Worm (Caenorhabditis elegans) whole organism, young adult: ENCODE results near the gene F40F12.9.
A peak's percentile ranks its signal among the peaks of the same experiment; 100 is the strongest.

Experiments used
- B0261.1 ChIP-seq: sonication (generic microtip); optimal IDR thresholded peaks from 2 replicates; lab custom pipeline; 2016; ENCODE audit warnings: mild to moderate bottlenecking, missing genetic modification characterization, moderate library complexity, missing compliant biosample characterization
- D2030.7 ChIP-seq: fragments of 200-800 bp; sonication (Bioruptor generic); IDR thresholded peaks from 2 replicates; pipeline ENCODE4 v1.3.6; 2022; ENCODE audit warnings: missing genetic modification reagents, missing genetic modification characterization, missing compliant biosample characterization
- F22D6.2 ChIP-seq: sonication (generic microtip); optimal IDR thresholded peaks from 2 replicates; lab custom pipeline; 2016; ENCODE audit warnings: mild to moderate bottlenecking, missing genetic modification characterization, missing compliant biosample characterization
- F39B2.1 ChIP-seq: fragments of 200-800 bp; sonication (Bioruptor generic); IDR thresholded peaks from 2 replicates; pipeline ENCODE4 v1.3.6; 2022; ENCODE audit warnings: missing genetic modification reagents, missing genetic modification characterization, missing compliant biosample characterization
- F52B5.7 ChIP-seq: sonication (generic microtip); optimal IDR thresholded peaks from 2 replicates; lab custom pipeline; 2016; ENCODE audit warnings: mild to moderate bottlenecking, missing genetic modification characterization, missing compliant biosample characterization
- K12H6.12 ChIP-seq: fragments of 200-800 bp; sonication (Bioruptor generic); optimal IDR thresholded peaks from 2 replicates; lab custom pipeline; 2018; ENCODE audit warnings: mild to moderate bottlenecking, missing genetic modification characterization, missing compliant biosample characterization
- T07F8.4 ChIP-seq: sonication (generic microtip); optimal IDR thresholded peaks from 2 replicates; lab custom pipeline; 2016; ENCODE audit warnings: mild to moderate bottlenecking, missing genetic modification characterization, moderate library complexity, missing compliant biosample characterization
- T26A5.8 ChIP-seq: sonication (generic microtip); optimal IDR thresholded peaks from 2 replicates; lab custom pipeline; 2016; ENCODE audit warnings: missing genetic modification characterization, missing compliant biosample characterization
- Y53G8AR.9 ChIP-seq: fragments of 200-800 bp; sonication (Bioruptor generic); conservative IDR thresholded peaks from 2 replicates; pipeline ENCODE4 v1.3.6; 2022; ENCODE audit warnings: missing genetic modification reagents, missing genetic modification characterization, missing compliant biosample characterization
- akir-1 ChIP-seq: fragments of 200-800 bp; sonication (Bioruptor generic); optimal IDR thresholded peaks from 2 replicates; lab custom pipeline; 2018; ENCODE audit warnings: mild to moderate bottlenecking, missing genetic modification characterization, moderate library complexity, missing compliant biosample characterization
- ama-1 ChIP-seq, 3 experiments: fragments of 150-350 bp in 1 of 3; sonication (generic microtip) in 2 of 3; optimal IDR thresholded peaks; 2 replicates each; lab custom pipeline; 2014 to 2018; ENCODE audit warnings: missing biosample characterization in 2 of 3, missing genetic modification characterization in 2 of 3, missing genetic modification reagents in 2 of 3
- athp-1 ChIP-seq: sonication (generic microtip); optimal IDR thresholded peaks from 2 replicates; lab custom pipeline; 2017; ENCODE audit warnings: mild to moderate bottlenecking, missing genetic modification characterization, missing compliant biosample characterization
- attf-6 ChIP-seq: fragments of 200-800 bp; sonication (Bioruptor generic); IDR thresholded peaks from 2 replicates; pipeline ENCODE4 v1.3.6; 2022; ENCODE audit warnings: missing genetic modification reagents, missing genetic modification characterization, missing compliant biosample characterization
- bed-1 ChIP-seq: fragments of 200-800 bp; sonication (Bioruptor generic); IDR thresholded peaks from 2 replicates; pipeline ENCODE4 v1.3.6; 2022; ENCODE audit warnings: missing genetic modification reagents, missing genetic modification characterization, missing compliant biosample characterization
- bed-2 ChIP-seq: fragments of 200-800 bp; sonication (Bioruptor generic); IDR thresholded peaks from 2 replicates; pipeline ENCODE4 v1.3.6; 2022; ENCODE audit warnings: missing genetic modification reagents, missing genetic modification characterization, missing compliant biosample characterization
- ccch-3 ChIP-seq: fragments of 200-800 bp; sonication (Bioruptor generic); optimal IDR thresholded peaks from 2 replicates; lab custom pipeline; 2018; ENCODE audit warnings: mild to moderate bottlenecking, missing genetic modification characterization, missing compliant biosample characterization
- ceh-27 ChIP-seq: fragments of 200-800 bp; sonication (Bioruptor generic); optimal IDR thresholded peaks from 2 replicates; lab custom pipeline; 2018; ENCODE audit warnings: mild to moderate bottlenecking, missing genetic modification characterization, moderate library complexity, missing compliant biosample characterization
- ceh-79 ChIP-seq: sonication (generic microtip); optimal IDR thresholded peaks from 2 replicates; lab custom pipeline; 2017; ENCODE audit warnings: mild to moderate bottlenecking, missing genetic modification characterization, missing compliant biosample characterization
- ceh-91 ChIP-seq: fragments of 200-800 bp; sonication (Bioruptor generic); IDR thresholded peaks from 2 replicates; pipeline ENCODE4 v1.3.6; 2022; ENCODE audit warnings: missing genetic modification reagents, missing genetic modification characterization, missing compliant biosample characterization
- dox-1 ChIP-seq: fragments of 200-800 bp; sonication (Bioruptor generic); IDR thresholded peaks from 2 replicates; pipeline ENCODE4 v1.3.6; 2022; ENCODE audit warnings: missing genetic modification reagents, missing genetic modification characterization, missing compliant biosample characterization
- egl-44 ChIP-seq: fragments of 200-800 bp; sonication (Bioruptor generic); IDR thresholded peaks from 2 replicates; pipeline ENCODE4 v1.3.6; 2022; ENCODE audit warnings: missing genetic modification reagents, missing genetic modification characterization, missing compliant biosample characterization
- ets-4 ChIP-seq: fragments of 200-800 bp; sonication (Bioruptor generic); optimal IDR thresholded peaks from 2 replicates; lab custom pipeline; 2018; ENCODE audit warnings: mild to moderate bottlenecking, missing genetic modification characterization, missing compliant biosample characterization
- hrde-1 ChIP-seq: sonication (generic microtip); optimal IDR thresholded peaks from 2 replicates; lab custom pipeline; 2016; ENCODE audit warnings: missing genetic modification characterization, mild to moderate bottlenecking, missing compliant biosample characterization, moderate library complexity, missing genotype, missing genetic modification reagents, borderline replicate concordance
- let-526 ChIP-seq: fragments of 200-800 bp; sonication (Bioruptor generic); IDR thresholded peaks from 2 replicates; pipeline ENCODE4 v1.3.6; 2022; ENCODE audit warnings: missing genetic modification reagents, missing genetic modification characterization, missing compliant biosample characterization
- lin-26 ChIP-seq: fragments of 200-800 bp; sonication (Bioruptor generic); IDR thresholded peaks from 2 replicates; pipeline ENCODE4 v1.3.6; 2022; ENCODE audit warnings: missing genetic modification reagents, missing genetic modification characterization, missing compliant biosample characterization
- madf-3 ChIP-seq: fragments of 200-800 bp; sonication (Bioruptor generic); IDR thresholded peaks from 2 replicates; pipeline ENCODE4 v1.3.6; 2022; ENCODE audit warnings: missing genetic modification reagents, missing genetic modification characterization, missing compliant biosample characterization
- mes-4 ChIP-seq: sonication (generic microtip); optimal IDR thresholded peaks from 2 replicates; lab custom pipeline; 2016; ENCODE audit warnings: missing genotype, missing genetic modification characterization, missing compliant biosample characterization
- nfya-1 ChIP-seq: sonication (generic microtip); optimal IDR thresholded peaks from 2 replicates; lab custom pipeline; 2017; ENCODE audit warnings: antibody characterized with exemption, missing compliant biosample characterization, missing genetic modification characterization, borderline replicate concordance; ENCODE audit not compliant: insufficient read depth
- nfya-2 ChIP-seq: fragments of 200-800 bp; sonication (Bioruptor generic); IDR thresholded peaks from 2 replicates; pipeline ENCODE4 v1.3.6; 2022; ENCODE audit warnings: missing genetic modification reagents, missing genetic modification characterization, missing compliant biosample characterization
- nfyb-1 ChIP-seq: fragments of 200-800 bp; sonication (Bioruptor generic); IDR thresholded peaks from 2 replicates; pipeline ENCODE4 v1.3.6; 2022; ENCODE audit warnings: missing genetic modification reagents, missing genetic modification characterization, missing compliant biosample characterization
- nhr-120 ChIP-seq: fragments of 200-800 bp; sonication (Bioruptor generic); IDR thresholded peaks from 2 replicates; pipeline ENCODE4 v1.3.6; 2022; ENCODE audit warnings: missing genetic modification characterization, missing compliant biosample characterization
- nhr-179 ChIP-seq: sonication (generic microtip); optimal IDR thresholded peaks from 2 replicates; lab custom pipeline; 2016; ENCODE audit warnings: mild to moderate bottlenecking, missing genetic modification characterization, missing compliant biosample characterization
- nhr-90 ChIP-seq: sonication (generic microtip); optimal IDR thresholded peaks from 2 replicates; lab custom pipeline; 2016; ENCODE audit warnings: missing genotype, mild to moderate bottlenecking, missing genetic modification characterization, missing compliant biosample characterization
- pha-4 ChIP-seq: fragments of 150-350 bp; sonication (generic microtip); optimal IDR thresholded peaks from 2 replicates; lab custom pipeline; 2014; ENCODE audit warnings: missing biosample characterization, missing genetic modification reagents, missing genetic modification characterization
- rec-8 ChIP-seq, 2 experiments: sonication (generic microtip); optimal IDR thresholded peaks; 2 replicates each; lab custom pipeline; 2016; ENCODE audit warnings: mild to moderate bottlenecking in 2 of 2, missing genetic modification characterization in 2 of 2, missing genetic modification reagents in 2 of 2, missing genotype in 2 of 2, missing biosample characterization in 1 of 2, missing compliant biosample characterization in 1 of 2, moderate library complexity in 1 of 2
- repo-1 ChIP-seq: sonication (generic microtip); optimal IDR thresholded peaks from 2 replicates; lab custom pipeline; 2017; ENCODE audit warnings: mild to moderate bottlenecking, missing genetic modification characterization, missing compliant biosample characterization
- snpc-1.1 ChIP-seq: sonication (generic microtip); optimal IDR thresholded peaks from 2 replicates; lab custom pipeline; 2017; ENCODE audit warnings: missing genetic modification characterization, mild to moderate bottlenecking, missing compliant biosample characterization, antibody characterized with exemption, moderate library complexity, missing genotype, missing genetic modification reagents; ENCODE audit not compliant: insufficient read depth
- snpc-1.3 ChIP-seq: sonication (generic microtip); optimal IDR thresholded peaks from 2 replicates; lab custom pipeline; 2017; ENCODE audit warnings: missing genetic modification characterization, mild to moderate bottlenecking, missing compliant biosample characterization, antibody characterized with exemption, moderate library complexity, missing genotype, missing genetic modification reagents; ENCODE audit not compliant: insufficient read depth
- snpc-4 ChIP-seq, 5 experiments: fragments of 150-350 bp in 1 of 5; sonication (generic microtip) in 4 of 5; optimal IDR thresholded peaks; 2 replicates each; lab custom pipeline; 2014 to 2018; ENCODE audit warnings: missing genetic modification characterization in 5 of 5, missing biosample characterization in 3 of 5, antibody characterized with exemption in 2 of 5, mild to moderate bottlenecking in 2 of 5, missing compliant biosample characterization in 2 of 5, missing genotype in 2 of 5, moderate library complexity in 2 of 5, missing genetic modification reagents in 1 of 5
- tbp1 ChIP-seq: fragments of 200-800 bp; sonication (Bioruptor generic); optimal IDR thresholded peaks from 2 replicates; lab custom pipeline; 2018; ENCODE audit warnings: mild to moderate bottlenecking, missing genetic modification characterization, missing compliant biosample characterization
- tlf-1 ChIP-seq: fragments of 200-800 bp; sonication (Bioruptor generic); optimal IDR thresholded peaks from 2 replicates; lab custom pipeline; 2018; ENCODE audit warnings: mild to moderate bottlenecking, missing genetic modification characterization, missing compliant biosample characterization
- unc-130 ChIP-seq: sonication (generic microtip); optimal IDR thresholded peaks from 2 replicates; lab custom pipeline; 2016; ENCODE audit warnings: missing genetic modification reagents, missing genetic modification characterization, missing compliant biosample characterization
- unc-62 ChIP-seq: fragments of 150-350 bp; optimal IDR thresholded peaks from 2 replicates; lab custom pipeline; 2014; ENCODE audit warnings: missing biosample characterization, missing genetic modification reagents, missing genetic modification characterization
- ztf-28 ChIP-seq: fragments of 200-800 bp; sonication (Bioruptor generic); IDR thresholded peaks from 2 replicates; pipeline ENCODE4 v1.3.6; 2022; ENCODE audit warnings: missing genetic modification reagents, missing genetic modification characterization, missing compliant biosample characterization
- ztf-3 ChIP-seq: fragments of 200-800 bp; sonication (Bioruptor generic); optimal IDR thresholded peaks from 2 replicates; lab custom pipeline; 2018; ENCODE audit warnings: mild to moderate bottlenecking, missing genetic modification characterization, missing compliant biosample characterization

The F40F12.9 gene

DNA sequence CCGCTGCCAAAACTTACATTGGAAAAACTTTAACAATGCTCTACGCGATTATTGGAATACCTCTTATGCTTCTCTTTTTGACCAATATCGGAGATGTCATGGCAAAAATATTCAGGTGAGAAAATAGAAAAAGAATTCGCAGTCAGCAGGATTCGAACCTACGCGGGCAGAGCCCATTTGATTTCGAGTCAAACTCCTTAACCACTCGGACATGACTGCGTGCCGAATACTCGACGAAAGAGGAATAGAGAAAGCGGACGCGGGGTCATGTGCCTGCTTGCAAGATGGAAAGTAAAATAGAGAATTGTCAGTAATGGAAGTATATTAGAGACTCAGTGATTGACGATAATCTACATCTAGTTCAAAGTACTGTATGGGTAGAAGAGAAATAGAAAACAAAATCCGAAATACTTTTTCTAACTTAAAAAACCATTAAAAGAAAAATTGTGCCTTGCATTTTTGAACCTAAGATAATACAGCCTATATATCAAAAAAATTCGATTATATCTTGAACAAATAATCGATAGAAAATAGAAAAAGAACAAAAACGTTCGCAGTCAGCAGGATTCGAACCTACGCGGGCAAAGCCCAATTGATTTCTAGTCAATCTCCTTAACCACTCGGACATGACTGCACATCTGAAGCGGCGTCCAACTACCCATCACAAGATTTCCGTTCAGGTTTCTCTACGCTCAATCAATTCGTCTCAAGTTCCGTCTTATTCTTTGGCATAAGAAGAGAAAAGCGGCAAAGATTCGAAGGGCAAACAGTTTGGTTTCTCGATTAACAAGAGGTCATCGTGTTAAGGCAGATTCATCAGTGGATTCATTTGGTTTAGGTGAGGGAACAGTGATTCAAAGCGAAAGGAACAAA lies 49.4 kb upstream of the F40F12.9 start (continued):
- TF ChIP-seq ets-4 (GFP tag; lab: Kevin White, UChicago) (peak; percentile 14), ztf-28 (GFP tag; lab: Robert Waterston, UW) (no peak), bed-1 (GFP tag; lab: Robert Waterston, UW) (no peak), nfya-1 (tag; lab: Kevin White, UChicago) (no peak), unc-130 (peak; percentile 51), lin-26 (GFP tag; lab: Robert Waterston, UW) (peak; percentile 93), akir-1 (GFP tag; lab: Kevin White, UChicago) (no peak), madf-3 (peak; percentile 54; the same call in 1 of the 2 replicates), ceh-27 (GFP tag; lab: Kevin White, UChicago) (peak; percentile 59), pha-4 (no peak), dox-1 (peak; percentile 72), B0261.1 (tag; lab: Kevin White, UChicago) (peak; percentile 94), snpc-1.1 (tag; lab: Kevin White, UChicago) (no peak), nhr-179 (no peak), T07F8.4 (tag; lab: Kevin White, UChicago) (peak; percentile 3), F52B5.7 (peak; percentile 76), nhr-90 (tag; lab: Kevin White, UChicago) (peak; percentile 78), ccch-3 (GFP tag; lab: Kevin White, UChicago) (peak; percentile 61), mes-4 (tag; lab: Kevin White, UChicago) (peak; percentile 15), snpc-1.3 (tag; lab: Kevin White, UChicago) (peak; percentile 53), egl-44 (GFP tag; lab: Robert Waterston, UW) (peak; percentile 75; the same call in 1 of the 2 replicates), nhr-120 (GFP tag; lab: Robert Waterston, UW) (no peak), snpc-4 (GFP tag; optimal IDR thresholded peaks at IDR 0.05; lab: Kevin White, UChicago) (no peak), snpc-4 (tag; optimal IDR thresholded peaks at IDR 0.05; lab: Kevin White, UChicago) (peak in 2 of 4 experiments; percentile 34 to 37), D2030.7 (GFP tag; lab: Robert Waterston, UW) (0 out of 2 replicates have a peak, but pooled peaks have one; percentile 27), F39B2.1 (GFP tag; lab: Robert Waterston, UW) (0 out of 2 replicates have a peak, but pooled peaks have one; percentile 29), rec-8 (tag; optimal IDR thresholded peaks at IDR 0.05; lab: Kevin White, UChicago) (peak; percentile 61 to 73), tlf-1 (GFP tag; lab: Kevin White, UChicago) (peak; percentile 23), tbp1 (GFP tag; lab: Kevin White, UChicago) (peak; percentile 98), T26A5.8 (tag; lab: Kevin White, UChicago) (no peak), repo-1 (tag; lab: Kevin White, UChicago) (no peak), hrde-1 (tag; lab: Kevin White, UChicago) (peak; percentile 14), attf-6 (GFP tag; lab: Robert Waterston, UW) (no peak), F22D6.2 (tag; lab: Kevin White, UChicago) (no peak), unc-62 (GFP tag; lab: Kevin White, UChicago) (no peak), ceh-91 (GFP tag; lab: Robert Waterston, UW) (no peak), nfyb-1 (GFP tag; lab: Robert Waterston, UW) (peak; percentile 81), bed-2 (GFP tag; lab: Robert Waterston, UW) (no peak), ama-1 (optimal IDR thresholded peaks at IDR 0.05; lab: Kevin White, UChicago) (no peak), ama-1 (GFP tag; optimal IDR thresholded peaks at IDR 0.05; lab: Kevin White, UChicago) (peak in 1 of 2 experiments; percentile 63), ceh-79 (tag; lab: Kevin White, UChicago) (no peak), nfya-2 (no peak), let-526 (peak; percentile 68; the same call in 1 of the 2 replicates), K12H6.12 (tag; lab: Kevin White, UChicago) (peak; percentile 40), Y53G8AR.9 (peak; percentile 78), ztf-3 (GFP tag; lab: Kevin White, UChicago) (no peak), athp-1 (tag; lab: Kevin White, UChicago) (peak; percentile 72)
